Worm (Caenorhabditis elegans) whole organism, early embryonic: ENCODE measurements around the gene clc-7.

ENCODE experiments used
- F13C5.2 ChIP-seq: sonication (generic microtip); optimal IDR thresholded peaks from 2 replicates; lab custom pipeline; 2017; ENCODE audit warnings: mild to moderate bottlenecking, missing genetic modification characterization, inconsistent platforms, missing compliant biosample characterization
- ama-1 ChIP-seq: fragments of 150-350 bp; optimal IDR thresholded peaks from 2 replicates; lab custom pipeline; 2014
- ceh-36 ChIP-seq: sonication (generic microtip); optimal IDR thresholded peaks from 2 replicates; lab custom pipeline; 2016; ENCODE audit warnings: missing genetic modification characterization, inconsistent platforms, missing compliant biosample characterization
- flt-1 ChIP-seq: fragments of 200-800 bp; sonication (Bioruptor generic); IDR thresholded peaks from 2 replicates; pipeline ENCODE4 v1.3.6; 2022; ENCODE audit warnings: missing genetic modification characterization, missing compliant biosample characterization
- hnd-1 ChIP-seq: sonication (generic microtip); optimal IDR thresholded peaks from 2 replicates; lab custom pipeline; 2016; ENCODE audit warnings: missing genetic modification characterization, missing compliant biosample characterization
- sea-1 ChIP-seq: fragments of 200-800 bp; sonication (Bioruptor generic); conservative IDR thresholded peaks from 2 replicates; pipeline ENCODE4 v1.3.6; 2022; ENCODE audit warnings: missing genetic modification characterization, missing compliant biosample characterization
- tbx-11 ChIP-seq: fragments of 200-800 bp; sonication (Bioruptor generic); IDR thresholded peaks from 2 replicates; pipeline ENCODE4 v1.3.6; 2022; ENCODE audit warnings: missing genetic modification characterization, missing compliant biosample characterization

- TF ChIP-seq ama-1 (no peak), sea-1 (GFP tag; lab: Robert Waterston, UW) (no peak), flt-1 (no peak), F13C5.2 (tag; lab: Kevin White, UChicago) (no peak), tbx-11 (GFP tag; lab: Robert Waterston, UW) (0 out of 2 replicates have a peak, but pooled peaks have one; percentile 25), ceh-36 (tag; lab: Kevin White, UChicago) (no peak), hnd-1 (tag; lab: Kevin White, UChicago) (no peak)
Measured at ce11 chrX:5077696-5078343, 9.9 kb downstream of the clc-7 start, which contains the start of gene cal-5.
